Worm (Caenorhabditis elegans): ENCODE data around the gene F02E11.4.

Gene F02E11.4

ce11 chrII:3262504-3262903 lies 15.1 kb downstream of the F02E11.4 start, which contains the start of gene F02E11.2:
Gene F02E11.2 (plus strand): TSS chrII:3262804.
- no peak for TF ChIP-seq ceh-31 (tag; optimal IDR thresholded peaks at IDR 0.05)
- TF ChIP-seq sox-2 (GFP tag; IDR thresholded peaks at IDR 0.05), result no peak
- no peak for TF ChIP-seq ttx-3 (tag; optimal IDR thresholded peaks at IDR 0.05)
- no peak for TF ChIP-seq C38D4.7 (GFP tag; optimal IDR thresholded peaks at IDR 0.05)

DNA sequence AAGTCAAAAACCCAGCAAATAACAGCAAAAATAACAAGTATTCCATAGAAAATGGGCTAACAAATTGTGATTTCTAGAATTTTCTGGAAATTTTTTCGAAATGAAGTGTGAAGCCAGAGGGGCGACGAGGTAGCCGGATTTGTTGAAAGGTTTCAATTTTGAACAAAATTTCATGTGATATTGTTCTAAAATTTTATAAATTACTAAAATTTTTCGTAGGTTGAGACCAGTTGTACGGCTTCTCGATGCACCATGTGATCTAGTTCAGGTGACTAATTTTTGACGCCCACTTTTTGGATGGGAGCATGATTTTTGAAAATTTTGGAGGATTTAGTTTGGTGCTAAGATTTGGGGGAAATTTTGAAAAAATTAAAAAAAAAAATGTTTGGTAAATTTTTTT lies 18.3 kb downstream of the F02E11.4 start, which contains the start of gene gcy-19:
gcy-19 (minus strand) TSS at position 101 of the 400 bp plus-strand sequence.
- TF ChIP-seq C38D4.7 (GFP tag; optimal IDR thresholded peaks at IDR 0.05) (no peak), ceh-9 (tag; optimal IDR thresholded peaks at IDR 0.05) (no peak), pha-2 (tag; optimal IDR thresholded peaks at IDR 0.05) (no peak), lin-11 (tag; optimal IDR thresholded peaks at IDR 0.05) (no peak), eyg-1 (tag; optimal IDR thresholded peaks at IDR 0.05) (no peak), odd-2 (tag; optimal IDR thresholded peaks at IDR 0.05) (no peak), fax-1 (tag; optimal IDR thresholded peaks at IDR 0.05) (no peak), ttx-3 (tag; optimal IDR thresholded peaks at IDR 0.05) (no peak), ceh-24 (tag; optimal IDR thresholded peaks at IDR 0.05) (no peak), rnt-1 (tag; optimal IDR thresholded peaks at IDR 0.05) (no peak), hlh-6 (tag; optimal IDR thresholded peaks at IDR 0.05) (no peak), ceh-45 (GFP tag; IDR thresholded peaks at IDR 0.05) (no peak), mec-3 (tag; optimal IDR thresholded peaks at IDR 0.05; ENCODE audit: borderline replicate concordance) (no peak), ets-4 (tag; optimal IDR thresholded peaks at IDR 0.05) (no peak), unc-86 (tag; optimal IDR thresholded peaks at IDR 0.05) (no peak), pqm-1 (tag; optimal IDR thresholded peaks at IDR 0.05) (no peak), pha-4 (tag; optimal IDR thresholded peaks at IDR 0.05) (no peak), madf-2 (tag; optimal IDR thresholded peaks at IDR 0.05) (no peak), elt-4 (tag; optimal IDR thresholded peaks at IDR 0.05) (no peak)

ce11 chrII:3251782-3252181 lies 25.8 kb downstream of the F02E11.4 start:
- TF ChIP-seq gmeb-2 (tag; optimal IDR thresholded peaks at IDR 0.05), result no peak
- no peak for TF ChIP-seq zip-5 (tag; optimal IDR thresholded peaks at IDR 0.05)
- TF ChIP-seq eyg-1 (tag; optimal IDR thresholded peaks at IDR 0.05), result no peak
- no peak for TF ChIP-seq ttx-3 (tag; optimal IDR thresholded peaks at IDR 0.05)
- TF ChIP-seq Y22D7AL.16 (tag; optimal IDR thresholded peaks at IDR 0.05), result no peak
- no peak for TF ChIP-seq nfya-1 (tag; optimal IDR thresholded peaks at IDR 0.05)

DNA sequence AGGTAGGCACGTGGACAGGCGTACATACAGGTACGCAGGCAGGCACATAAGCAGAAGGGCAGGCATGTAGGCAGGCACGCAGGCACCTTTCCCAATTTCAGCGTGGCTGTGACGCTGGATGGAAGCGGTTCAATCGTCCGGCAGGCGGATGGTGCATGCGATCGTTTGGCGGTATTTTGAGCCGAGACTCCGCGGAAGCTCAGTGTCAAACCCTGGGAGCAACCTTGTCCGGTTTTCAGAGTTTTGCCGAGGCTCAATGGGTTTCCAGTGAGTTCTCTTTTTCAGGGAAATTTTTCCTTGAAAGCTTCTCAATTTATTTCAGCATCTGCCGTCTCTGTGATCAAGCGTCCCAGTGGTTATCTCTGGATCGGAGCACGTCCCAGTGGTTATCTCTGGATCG lies 27.4 kb downstream of the F02E11.4 start:
- TF ChIP-seq ztf-16 (tag; optimal IDR thresholded peaks at IDR 0.05) (no peak), hlh-13 (GFP tag; optimal IDR thresholded peaks at IDR 0.05) (no peak), fkh-6 (tag; optimal IDR thresholded peaks at IDR 0.05) (no peak), sox-2 (GFP tag; IDR thresholded peaks at IDR 0.05) (no peak), tbx-7 (tag; optimal IDR thresholded peaks at IDR 0.05) (no peak), lin-11 (tag; optimal IDR thresholded peaks at IDR 0.05) (no peak), pax-1 (tag; optimal IDR thresholded peaks at IDR 0.05) (no peak), K02D7.2 (tag; optimal IDR thresholded peaks at IDR 0.05) (no peak), ahr-1 (tag; optimal IDR thresholded peaks at IDR 0.05) (no peak), C08G9.2 (tag; optimal IDR thresholded peaks at IDR 0.05) (no peak), fax-1 (tag; optimal IDR thresholded peaks at IDR 0.05) (no peak), hlh-15 (tag; optimal IDR thresholded peaks at IDR 0.05) (no peak)

- TF ChIP-seq rnt-1 (tag; optimal IDR thresholded peaks at IDR 0.05) (no peak), fkh-10 (GFP tag; optimal IDR thresholded peaks at IDR 0.05) (no peak), hlh-6 (tag; optimal IDR thresholded peaks at IDR 0.05) (no peak), ref-2 (tag; optimal IDR thresholded peaks at IDR 0.05) (no peak), sox-4 (tag; optimal IDR thresholded peaks at IDR 0.05) (no peak), ceh-45 (GFP tag; IDR thresholded peaks at IDR 0.05) (no peak)
Measured at ce11 chrII:3249406-3249805, 28.2 kb downstream of the F02E11.4 start, which contains the start of gene clec-124. Gene clec-124 (plus strand): TSS chrII:3249706.

Data from whole organism, late embryonic.